Worm (Caenorhabditis elegans): Measurements from ENCODE around the gene nhr-95.

DNA sequence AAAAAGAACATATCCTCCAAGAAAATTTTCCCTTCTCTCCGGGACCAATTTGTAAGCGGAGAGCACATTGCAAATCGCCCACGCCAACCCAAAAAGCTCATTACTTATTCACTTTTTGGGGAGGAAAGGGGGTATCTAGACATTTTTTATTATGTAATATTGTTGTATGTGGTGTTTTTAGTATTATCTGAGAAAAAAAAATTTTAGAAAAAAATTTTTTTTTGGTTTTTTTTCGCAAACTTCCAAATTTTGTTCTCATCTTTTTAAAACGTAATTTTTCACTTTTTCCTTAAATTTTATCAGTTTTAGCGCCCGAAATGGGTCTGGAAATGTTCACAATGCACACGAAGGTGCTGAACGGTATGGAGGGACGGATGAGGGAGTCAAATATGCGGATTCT, 22.6 kb downstream of the nhr-95 start, which contains the start of gene twk-46:
- no peak for TF ChIP-seq unc-130 (tag; optimal IDR thresholded peaks at IDR 0.05)
- TF ChIP-seq zip-4 (GFP tag; optimal IDR thresholded peaks at IDR 0.05) = no peak
- TF ChIP-seq nhr-77 (tag; optimal IDR thresholded peaks at IDR 0.05) = no peak
- no peak for TF ChIP-seq efl-3 (GFP tag; optimal IDR thresholded peaks at IDR 0.05)
- TF ChIP-seq Y116A8C.19 (tag; optimal IDR thresholded peaks at IDR 0.05; ENCODE audit: borderline replicate concordance) = no peak
- TF ChIP-seq fkh-10 (GFP tag; optimal IDR thresholded peaks at IDR 0.05) = no peak
- no peak for TF ChIP-seq lin-13 (GFP tag; optimal IDR thresholded peaks at IDR 0.05)
- TF ChIP-seq nhr-237 (tag; optimal IDR thresholded peaks at IDR 0.05) = no peak
- TF ChIP-seq aly-2 (tag; optimal IDR thresholded peaks at IDR 0.05) = no peak
- no peak for TF ChIP-seq ces-1 (GFP tag; optimal IDR thresholded peaks at IDR 0.05)
